Fruit fly (Drosophila melanogaster) whole organism, wandering third instar larva: ENCODE data around the gene Ugt37B1.
A peak's percentile ranks its signal among the peaks of the same experiment; 100 is the strongest.

Experiments
- Abd-B ChIP-seq: fragments of >200 bp; optimal IDR thresholded peaks from 2 replicates; lab custom pipeline; 2017; ENCODE audit warnings: missing biosample characterization, missing genetic modification characterization
- CrebA ChIP-seq: fragments of 200-800 bp; sonication (Bioruptor generic); optimal IDR thresholded peaks from 2 replicates; lab custom pipeline; 2016; ENCODE audit warnings: missing biosample characterization, mild to moderate bottlenecking, missing genetic modification characterization, borderline replicate concordance
- Dif ChIP-seq: fragments of 200-275, 200-300 bp; sonication (Bioruptor generic); optimal IDR thresholded peaks from 2 replicates; lab custom pipeline; 2018; ENCODE audit warnings: missing biosample characterization, missing genetic modification characterization; ENCODE audit not compliant: partially characterized antibody
- GATAd ChIP-seq: sonication (Bioruptor generic); optimal IDR thresholded peaks from 2 replicates; lab custom pipeline; 2016; ENCODE audit warnings: missing biosample characterization, missing genetic modification characterization
- HLH106 ChIP-seq: fragments of 200-800 bp; optimal IDR thresholded peaks from 3 replicates; lab custom pipeline; 2019; ENCODE audit warnings: missing biosample characterization, mild to moderate bottlenecking, missing genetic modification characterization, moderate library complexity
- Hr78 ChIP-seq: fragments of >200 bp; optimal IDR thresholded peaks from 2 replicates; lab custom pipeline; 2017; ENCODE audit warnings: missing biosample characterization, missing genetic modification characterization
- Hr83 ChIP-seq: fragments of 200-300 bp; sonication (Bioruptor generic); optimal IDR thresholded peaks from 2 replicates; lab custom pipeline; 2016; ENCODE audit warnings: missing biosample characterization, mild to moderate bottlenecking, missing genetic modification characterization, moderate library complexity; ENCODE audit not compliant: poor library complexity, severe bottlenecking
- Mio ChIP-seq: sonication (Bioruptor generic); optimal IDR thresholded peaks from 2 replicates; lab custom pipeline; 2016; ENCODE audit warnings: missing biosample characterization, missing genetic modification characterization
- Rel ChIP-seq, 2 experiments: fragments of 200-800 bp; sonication (Bioruptor generic) in 1 of 2; optimal IDR thresholded peaks; 2 replicates in 1 of 2; 3 replicates in 1 of 2; lab custom pipeline; 2016 to 2019; ENCODE audit warnings: mild to moderate bottlenecking in 2 of 2, missing biosample characterization in 2 of 2, missing genetic modification characterization in 2 of 2, moderate library complexity in 1 of 2
- dl ChIP-seq, 2 experiments: fragments of 175-275, 200-275 bp in 1 of 2; fragments of 200-275 bp in 1 of 2; sonication (Bioruptor generic); optimal IDR thresholded peaks; lab custom pipeline; 2018; ENCODE audit warnings: mild to moderate bottlenecking in 2 of 2, missing biosample characterization in 2 of 2, missing genetic modification characterization in 2 of 2, moderate library complexity in 2 of 2; ENCODE audit not compliant: partially characterized antibody in 2 of 2, insufficient read depth in 1 of 2
- dmrt93B ChIP-seq: fragments of 200-800 bp; sonication (Bioruptor generic); optimal IDR thresholded peaks from 2 replicates; lab custom pipeline; 2018; ENCODE audit warnings: missing biosample characterization, mild to moderate bottlenecking, missing genetic modification characterization
- fru ChIP-seq: fragments of 200-800 bp; sonication (Bioruptor generic); optimal IDR thresholded peaks from 3 replicates; lab custom pipeline; 2016; ENCODE audit warnings: missing biosample characterization, mild to moderate bottlenecking, missing genetic modification characterization
- jim ChIP-seq: fragments of 175-275, 200-325 bp; sonication (Bioruptor generic); optimal IDR thresholded peaks from 2 replicates; lab custom pipeline; 2016; ENCODE audit warnings: missing biosample characterization, mild to moderate bottlenecking, missing genetic modification characterization
- lola ChIP-seq: fragments of >200 bp; optimal IDR thresholded peaks from 2 replicates; lab custom pipeline; 2017; ENCODE audit warnings: missing biosample characterization, missing genetic modification characterization
- pan ChIP-seq: fragments of >200 bp; optimal IDR thresholded peaks from 2 replicates; lab custom pipeline; 2017
- sv ChIP-seq: fragments of 200-800 bp; sonication (Bioruptor generic); optimal IDR thresholded peaks from 3 replicates; lab custom pipeline; 2016; ENCODE audit warnings: missing biosample characterization, missing genetic modification characterization

Ugt37B1 gene

DNA sequence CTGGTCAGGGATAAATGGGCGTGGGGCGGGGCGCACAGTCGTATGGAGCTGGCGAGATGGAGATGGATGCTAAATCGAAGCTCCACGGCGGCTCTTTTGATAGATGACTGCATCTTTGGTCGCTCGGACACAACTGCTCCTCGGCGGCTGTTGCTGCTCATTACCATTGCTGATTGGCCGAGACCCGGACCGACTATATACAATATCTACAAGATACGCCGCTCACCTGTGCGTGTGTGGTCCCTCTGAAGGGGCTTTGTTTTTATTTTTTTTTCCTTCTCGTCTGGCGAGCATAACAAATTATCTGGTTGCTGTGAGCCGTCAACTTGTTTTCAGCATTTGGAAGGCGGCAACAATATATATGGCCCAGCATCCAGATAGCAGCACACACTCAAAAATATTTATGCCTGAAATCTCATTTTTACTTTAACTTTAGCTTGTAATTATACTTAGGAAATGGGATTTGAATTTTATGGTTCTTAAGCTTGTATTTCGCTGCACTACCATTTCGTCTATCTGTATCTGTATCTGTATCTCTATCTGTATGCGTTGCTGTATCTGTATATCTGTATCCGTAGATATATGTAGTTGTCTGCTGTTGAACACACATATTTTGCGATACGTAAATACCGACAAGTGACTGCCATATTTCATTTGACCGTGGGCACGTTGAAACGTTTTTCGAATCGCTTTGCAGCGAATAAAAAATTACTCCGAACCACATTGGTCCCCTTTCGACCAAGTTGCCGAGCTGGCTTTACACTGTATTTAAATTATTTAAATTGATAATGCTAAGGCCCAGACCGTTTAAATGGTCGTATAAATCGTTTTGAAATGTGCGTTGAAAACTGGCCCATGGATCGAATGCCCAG lies 49.4 kb downstream of the Ugt37B1 start (continued):
- TF ChIP-seq Dif (GFP tag; lab: Kevin White, UChicago) (no peak), pan (lab: Kevin White, UChicago) (no peak), Abd-B (GFP tag; lab: Kevin White, UChicago) (no peak), dmrt93B (GFP tag; lab: Kevin White, UChicago) (no peak), Rel (GFP tag; optimal IDR thresholded peaks at IDR 0.05; lab: Kevin White, UChicago) (no peak), Rel (tag; optimal IDR thresholded peaks at IDR 0.05; lab: Kevin White, UChicago) (no peak), Hr78 (no peak), fru (GFP tag; lab: Kevin White, UChicago) (peak; percentile 44), lola (GFP tag; lab: Kevin White, UChicago) (no peak), Hr83 (no peak)
- TF ChIP-seq, all 38 proteins: peak for 7

DNA sequence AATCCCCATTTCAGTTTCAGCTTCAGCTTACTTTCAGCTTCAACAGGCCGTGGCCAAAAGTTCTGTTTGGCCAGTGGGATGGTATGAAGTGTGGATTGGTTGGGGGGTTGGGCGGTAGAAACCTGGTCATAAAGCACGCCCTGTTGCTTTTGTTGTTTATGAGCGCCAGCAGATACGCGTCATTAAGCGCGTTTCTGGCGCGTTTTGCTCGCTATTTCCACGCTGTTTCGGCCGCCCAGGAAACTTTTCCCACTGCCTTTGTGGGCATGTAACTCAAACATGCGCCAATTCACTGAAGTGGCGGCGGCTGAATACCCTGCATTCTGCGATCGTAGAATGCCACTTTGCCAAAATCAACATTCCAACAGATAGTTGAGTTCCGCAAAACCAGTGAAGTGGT lies 51.1 kb downstream of the Ugt37B1 start:
- TF ChIP-seq sv, result no peak
- no peak for TF ChIP-seq Mio (GFP tag; lab: Kevin White, UChicago)
- TF ChIP-seq dl (GFP tag; optimal IDR thresholded peaks at IDR 0.05; lab: Kevin White, UChicago; ENCODE audit: insufficient read depth in 1 of 2, partially characterized antibody in 2 of 2), result no peak
- no peak for TF ChIP-seq GATAd (GFP tag; lab: Kevin White, UChicago)
- no peak for TF ChIP-seq jim (GFP tag; lab: Kevin White, UChicago)
- no peak for TF ChIP-seq CrebA (GFP tag; lab: Kevin White, UChicago)
- TF ChIP-seq HLH106 (tag; lab: Kevin White, UChicago), result no peak
